Fruit fly (Drosophila melanogaster) whole organism, embryonic: ENCODE measurements around the gene endos.

Experiments
- ATbp ChIP-seq: fragments of 200-800 bp; sonication (Bioruptor generic); optimal IDR thresholded peaks from 2 replicates; lab custom pipeline; 2017; ENCODE audit warnings: missing biosample characterization, mild to moderate bottlenecking, missing genetic modification characterization, missing genetic modification reagents
- Abd-B ChIP-seq: fragments of 200-800 bp; sonication (Bioruptor generic); optimal IDR thresholded peaks from 2 replicates; lab custom pipeline; 2018; ENCODE audit warnings: missing biosample characterization, mild to moderate bottlenecking, missing genetic modification characterization, moderate library complexity
- B-H2 ChIP-seq: fragments of 200-800 bp; sonication (Bioruptor generic); optimal IDR thresholded peaks from 2 replicates; lab custom pipeline; 2018; ENCODE audit warnings: missing biosample characterization, mild to moderate bottlenecking, missing genetic modification characterization
- Blimp-1 ChIP-seq: fragments of 200-800 bp; sonication (Bioruptor generic); optimal IDR thresholded peaks from 3 replicates; lab custom pipeline; 2018; ENCODE audit warnings: missing biosample characterization, missing genetic modification characterization, mild to moderate bottlenecking, moderate library complexity, missing genetic modification reagents
- CG10431 ChIP-seq: fragments of 200-800 bp; sonication (Bioruptor generic); optimal IDR thresholded peaks from 3 replicates; lab custom pipeline; 2018; ENCODE audit warnings: missing biosample characterization, mild to moderate bottlenecking, missing genetic modification characterization
- CG12299 ChIP-seq: fragments of 200-800 bp; sonication (Bioruptor generic); optimal IDR thresholded peaks from 2 replicates; lab custom pipeline; 2018; ENCODE audit warnings: missing biosample characterization, mild to moderate bottlenecking, missing genetic modification characterization
- CG12769 ChIP-seq: fragments of 200-800 bp; sonication (Bioruptor generic); optimal IDR thresholded peaks from 2 replicates; lab custom pipeline; 2019; ENCODE audit warnings: missing biosample characterization, mild to moderate bottlenecking, missing genetic modification characterization, moderate library complexity
- CG13287 ChIP-seq: fragments of 200-800 bp; sonication (Bioruptor generic); IDR thresholded peaks from 2 replicates; pipeline ENCODE4 v1.3.6; 2022; ENCODE audit warnings: missing biosample characterization, missing genetic modification characterization; ENCODE audit not compliant: partially characterized antibody
- CG14014 ChIP-seq: fragments of 200-800 bp; sonication (Bioruptor generic); IDR thresholded peaks from 2 replicates; pipeline ENCODE4 v1.3.6; 2022; ENCODE audit warnings: missing biosample characterization, missing genetic modification characterization
- CG15479 ChIP-seq: fragments of 200-800 bp; sonication (Bioruptor generic); optimal IDR thresholded peaks from 3 replicates; lab custom pipeline; 2019; ENCODE audit warnings: missing biosample characterization, mild to moderate bottlenecking, missing genetic modification characterization, moderate library complexity
- CG15601 ChIP-seq: fragments of 200-800 bp; sonication (Bioruptor generic); optimal IDR thresholded peaks from 3 replicates; lab custom pipeline; 2019; ENCODE audit warnings: missing biosample characterization, mild to moderate bottlenecking, missing genetic modification characterization, moderate library complexity
- CG1602 ChIP-seq: fragments of 200-800 bp; sonication (Bioruptor generic); optimal IDR thresholded peaks from 3 replicates; lab custom pipeline; 2016; ENCODE audit warnings: missing biosample characterization, missing genetic modification characterization
- CG17328 ChIP-seq: fragments of 200-800 bp; sonication (Bioruptor generic); IDR thresholded peaks from 2 replicates; pipeline ENCODE4 v1.3.6; 2022; ENCODE audit warnings: missing biosample characterization, missing genetic modification characterization
- CG2712 ChIP-seq: fragments of 200-800 bp; optimal IDR thresholded peaks from 3 replicates; lab custom pipeline; 2019; ENCODE audit warnings: missing biosample characterization, mild to moderate bottlenecking, missing genetic modification characterization, moderate library complexity
- CG34224 ChIP-seq: fragments of 200-800 bp; sonication (Bioruptor generic); IDR thresholded peaks from 3 replicates; pipeline ENCODE4 v1.3.6; 2022; ENCODE audit warnings: missing biosample characterization, missing genetic modification characterization; ENCODE audit not compliant: partially characterized antibody
- CG3726 ChIP-seq: fragments of 200-800 bp; sonication (Bioruptor generic); IDR thresholded peaks from 3 replicates; pipeline ENCODE4, ENCODE4 v1.3.6; 2022; ENCODE audit warnings: missing biosample characterization, missing genetic modification characterization
- CG6791 ChIP-seq: fragments of 200-800 bp; sonication (Bioruptor generic); IDR thresholded peaks from 3 replicates; pipeline ENCODE4 v1.3.6; 2022; ENCODE audit warnings: missing biosample characterization, missing genetic modification characterization; ENCODE audit not compliant: partially characterized antibody
- CG7928 ChIP-seq: fragments of 200-800 bp; sonication (Bioruptor generic); optimal IDR thresholded peaks from 2 replicates; lab custom pipeline; 2017; ENCODE audit warnings: missing biosample characterization, mild to moderate bottlenecking, missing genetic modification characterization
- CG8388 ChIP-seq: fragments of 200-800 bp; sonication (Bioruptor generic); optimal IDR thresholded peaks from 2 replicates; lab custom pipeline; 2019; ENCODE audit warnings: missing biosample characterization, mild to moderate bottlenecking, missing genetic modification characterization, moderate library complexity
- CHES-1-like ChIP-seq: fragments of 200-800 bp; sonication (Bioruptor generic); optimal IDR thresholded peaks from 2 replicates; lab custom pipeline; 2016; ENCODE audit warnings: missing biosample characterization, missing genetic modification characterization
- Camta ChIP-seq: fragments of 200-800 bp; sonication (Bioruptor generic); optimal IDR thresholded peaks from 2 replicates; lab custom pipeline; 2016; ENCODE audit warnings: missing biosample characterization, missing genetic modification characterization
- Deaf1 ChIP-seq: fragments of 200-800 bp; optimal IDR thresholded peaks from 3 replicates; lab custom pipeline; 2019; ENCODE audit warnings: missing biosample characterization, mild to moderate bottlenecking, missing genetic modification characterization, moderate library complexity
- Dp ChIP-seq: fragments of 200-800 bp; sonication (Bioruptor generic); optimal IDR thresholded peaks from 2 replicates; lab custom pipeline; 2018; ENCODE audit warnings: missing biosample characterization, mild to moderate bottlenecking, missing genetic modification characterization, moderate library complexity
- Ets65A ChIP-seq: fragments of 200-800 bp; sonication (Bioruptor generic); peaks from one replicate; lab custom pipeline; 2016; ENCODE audit warnings: missing biosample characterization, missing genetic modification characterization
- Fer2 ChIP-seq: fragments of 200-800 bp; sonication (Bioruptor generic); optimal IDR thresholded peaks from 2 replicates; lab custom pipeline; 2018; ENCODE audit warnings: missing biosample characterization, mild to moderate bottlenecking, missing genetic modification characterization, moderate library complexity
- NC2α ChIP-seq: fragments of 200-800 bp; sonication (Bioruptor generic); optimal IDR thresholded peaks from 2 replicates; lab custom pipeline; 2016; ENCODE audit warnings: missing biosample characterization, missing genetic modification characterization
- Neu2 ChIP-seq: fragments of 200-800 bp; sonication (Bioruptor generic); optimal IDR thresholded peaks from 3 replicates; lab custom pipeline; 2016; ENCODE audit warnings: missing biosample characterization, missing genetic modification characterization, borderline replicate concordance
- Nf-YB ChIP-seq: fragments of 200-800 bp; sonication (Bioruptor generic); optimal IDR thresholded peaks from 3 replicates; lab custom pipeline; 2019; ENCODE audit warnings: missing biosample characterization, mild to moderate bottlenecking, missing genetic modification characterization, moderate library complexity
- Opbp ChIP-seq: fragments of 200-800 bp; sonication (Bioruptor generic); IDR thresholded peaks from 3 replicates; pipeline ENCODE4 v1.3.6; 2022; ENCODE audit warnings: missing biosample characterization, missing genetic modification characterization; ENCODE audit not compliant: partially characterized antibody
- PHDP ChIP-seq: fragments of 200-800 bp; sonication (Bioruptor generic); optimal IDR thresholded peaks from 3 replicates; lab custom pipeline; 2018; ENCODE audit warnings: missing biosample characterization, mild to moderate bottlenecking, missing genetic modification characterization, moderate library complexity
- Pdp1 ChIP-seq, 2 experiments: fragments of 200-800 bp; sonication (Bioruptor generic); optimal IDR thresholded peaks; 3 replicates each; lab custom pipeline; 2016; ENCODE audit warnings: missing biosample characterization in 2 of 2, missing genetic modification characterization in 2 of 2, mild to moderate bottlenecking in 1 of 2, moderate library complexity in 1 of 2
- amos ChIP-seq: fragments of 200-800 bp; sonication (Bioruptor generic); IDR thresholded peaks from 2 replicates; pipeline ENCODE4 v1.3.6; 2022; ENCODE audit warnings: missing biosample characterization, missing genetic modification characterization; ENCODE audit not compliant: partially characterized antibody
- ap ChIP-seq: fragments of 200-800 bp; sonication (Bioruptor generic); IDR thresholded peaks from 2 replicates; pipeline ENCODE4 v1.3.6; 2022; ENCODE audit warnings: missing biosample characterization, missing genetic modification characterization
- bcd ChIP-seq: fragments of 200-800 bp; sonication (Bioruptor generic); optimal IDR thresholded peaks from 2 replicates; lab custom pipeline; 2017; ENCODE audit warnings: missing biosample characterization, mild to moderate bottlenecking, missing genetic modification characterization
- bowl ChIP-seq: fragments of 200-800 bp; sonication (Bioruptor generic); IDR thresholded peaks from 2 replicates; pipeline ENCODE4 v1.3.6; 2022; ENCODE audit warnings: missing biosample characterization, missing genetic modification characterization
- crol ChIP-seq: fragments of 200-800 bp; sonication (Bioruptor generic); IDR thresholded peaks from 2 replicates; pipeline ENCODE4 v1.3.6; 2022; ENCODE audit warnings: missing biosample characterization, missing genetic modification characterization
- disco-r ChIP-seq: fragments of 200-800 bp; sonication (Bioruptor generic); optimal IDR thresholded peaks from 2 replicates; lab custom pipeline; 2016; ENCODE audit warnings: missing biosample characterization, missing genetic modification characterization
- fru ChIP-seq: fragments of >200 bp; optimal IDR thresholded peaks from 2 replicates; lab custom pipeline; 2017
- fu2 ChIP-seq: fragments of 200-800 bp; sonication (Bioruptor generic); optimal IDR thresholded peaks from 2 replicates; lab custom pipeline; 2016; ENCODE audit warnings: missing biosample characterization, missing genetic modification characterization
- gem ChIP-seq: fragments of 200-800 bp; sonication (Bioruptor generic); optimal IDR thresholded peaks from 2 replicates; lab custom pipeline; 2019; ENCODE audit warnings: missing biosample characterization, mild to moderate bottlenecking, missing genetic modification characterization, moderate library complexity
- gfzf ChIP-seq: fragments of 200-800 bp; sonication (Bioruptor generic); optimal IDR thresholded peaks from 2 replicates; lab custom pipeline; 2016; ENCODE audit warnings: missing biosample characterization, mild to moderate bottlenecking, missing genetic modification characterization, moderate library complexity
- hth ChIP-seq: fragments of >200 bp; optimal IDR thresholded peaks from 2 replicates; lab custom pipeline; 2017; ENCODE audit warnings: inconsistent platforms
- kay ChIP-seq: fragments of 200-800 bp; sonication (Bioruptor generic); optimal IDR thresholded peaks from 2 replicates; lab custom pipeline; 2016; ENCODE audit warnings: missing biosample characterization, missing genetic modification characterization
- mirr ChIP-seq: fragments of 200-800 bp; sonication (Bioruptor generic); optimal IDR thresholded peaks from 3 replicates; lab custom pipeline; 2018; ENCODE audit warnings: missing biosample characterization, mild to moderate bottlenecking, missing genetic modification characterization
- mld ChIP-seq: fragments of 200-800 bp; sonication (Bioruptor generic); IDR thresholded peaks from 3 replicates; pipeline ENCODE4 v1.3.6; 2022; ENCODE audit warnings: missing biosample characterization, missing genetic modification characterization; ENCODE audit not compliant: partially characterized antibody
- odd ChIP-seq: fragments of 200-800 bp; sonication (Bioruptor generic); optimal IDR thresholded peaks from 2 replicates; lab custom pipeline; 2017; ENCODE audit warnings: missing biosample characterization, mild to moderate bottlenecking, missing genetic modification characterization
- peb ChIP-seq: fragments of 200-800 bp; sonication (Bioruptor generic); IDR thresholded peaks from 2 replicates; pipeline ENCODE4 v1.3.6; 2022; ENCODE audit warnings: missing biosample characterization, missing genetic modification characterization
- twi ChIP-seq: fragments of 200-800 bp; optimal IDR thresholded peaks from 2 replicates; lab custom pipeline; 2019; ENCODE audit warnings: missing biosample characterization, mild to moderate bottlenecking, missing genetic modification characterization, moderate library complexity
- usp ChIP-seq: fragments of >200 bp; optimal IDR thresholded peaks from 2 replicates; lab custom pipeline; 2017; ENCODE audit warnings: missing biosample characterization, missing genetic modification characterization

endos gene

dm6 chr3L:14053073-14053643 lies 21.7 kb upstream of the endos start, which contains the start of the genes CG13484 and Frl:
Gene CG13484 (minus strand): TSS chr3L:14053079.
Gene Frl (plus strand): TSS chr3L:14053215.
- TF ChIP-seq amos (GFP tag; lab: Robert Waterston, UW) (peak; percentile 58; the same call in 1 of the 2 replicates), CG34224 (GFP tag; lab: Robert Waterston, UW) (0 out of 3 replicates have a peak, but pooled peaks have one; percentile 16), CG13287 (GFP tag; lab: Robert Waterston, UW) (peak; percentile 56; the same call in 1 of the 2 replicates), CG10431 (no peak), twi (tag; lab: Kevin White, UChicago) (peak; percentile 42), gem (tag; lab: Kevin White, UChicago) (peak; percentile 23), Blimp-1 (GFP tag; lab: Kevin White, UChicago) (peak; percentile 20), fru (no peak), CG15601 (peak; percentile 42), hth (lab: Kevin White, UChicago) (no peak), usp (GFP tag; lab: Kevin White, UChicago) (no peak), ATbp (GFP tag; lab: Kevin White, UChicago) (no peak), Fer2 (tag; lab: Kevin White, UChicago) (no peak), mld (no peak), fu2 (peak; percentile 5), CG12299 (tag; lab: Kevin White, UChicago) (peak; percentile 30), CG7928 (GFP tag; lab: Kevin White, UChicago) (peak; percentile 26), bcd (GFP tag; lab: Kevin White, UChicago) (peak; percentile 24), CG14014 (GFP tag; lab: Robert Waterston, UW) (0 out of 2 replicates have a peak, but pooled peaks have one; percentile 12), CG6791 (GFP tag; lab: Robert Waterston, UW) (peak; percentile 55; the same call in 2 of the 3 replicates), Nf-YB (peak; percentile 53), CG8388 (GFP tag; lab: Kevin White, UChicago) (peak; percentile 38), disco-r (no peak), peb (GFP tag; lab: Robert Waterston, UW) (no peak; the same call in 1 of the 2 replicates), CG15479 (GFP tag; lab: Kevin White, UChicago) (peak; percentile 75), B-H2 (peak; percentile 22), mirr (peak; percentile 32), Pdp1 (GFP tag; optimal IDR thresholded peaks at IDR 0.05; lab: Kevin White, UChicago) (peak in 1 of 2 experiments; percentile 71), Deaf1 (peak; percentile 87), Abd-B (GFP tag; lab: Kevin White, UChicago) (peak; percentile 72), Opbp (GFP tag; lab: Robert Waterston, UW) (peak; percentile 30; the same call in 1 of the 3 replicates), gfzf (peak; percentile 100), PHDP (tag; lab: Kevin White, UChicago) (peak; percentile 61), Neu2 (GFP tag; lab: Kevin White, UChicago) (no peak), Ets65A (GFP tag; lab: Kevin White, UChicago) (peak; percentile 85), NC2α (GFP tag; lab: Kevin White, UChicago) (peak; percentile 24), CG2712 (tag; lab: Kevin White, UChicago) (peak; percentile 43), CHES-1-like (peak; percentile 57), ap (GFP tag; lab: Robert Waterston, UW) (no peak), Dp (GFP tag; lab: Kevin White, UChicago) (peak; percentile 67), Camta (GFP tag; lab: Kevin White, UChicago) (no peak), kay (GFP tag; lab: Kevin White, UChicago) (no peak), crol (peak; percentile 33; the same call in 1 of the 2 replicates), CG17328 (GFP tag; lab: Robert Waterston, UW) (peak; percentile 39), CG3726 (GFP tag; lab: Robert Waterston, UW) (no peak), odd (GFP tag; lab: Kevin White, UChicago) (peak; percentile 16), CG12769 (tag; lab: Kevin White, UChicago) (peak; percentile 64), CG1602 (no peak), bowl (peak; percentile 32; the same call in 1 of the 2 replicates)
